Worm (Caenorhabditis elegans) whole organism, mixed stage, embryonic: ENCODE data around the gene fbxa-26.

ENCODE experiments used
- M03D4.4 ChIP-seq: sonication (generic microtip); optimal IDR thresholded peaks from 2 replicates; lab custom pipeline; 2017; ENCODE audit warnings: mild to moderate bottlenecking, missing genetic modification characterization, missing compliant biosample characterization
- bed-3 ChIP-seq: fragments of 200-800 bp; sonication (Bioruptor generic); optimal IDR thresholded peaks from 3 replicates; lab custom pipeline; 2018; ENCODE audit warnings: mild to moderate bottlenecking, missing genetic modification characterization, moderate library complexity, missing compliant biosample characterization
- blmp-1 ChIP-seq: fragments of 150-350 bp; optimal IDR thresholded peaks from 2 replicates; lab custom pipeline; 2014; ENCODE audit warnings: missing biosample characterization, missing genetic modification characterization
- ceh-43 ChIP-seq: fragments of 200-800 bp; sonication (Bioruptor generic); optimal IDR thresholded peaks from 2 replicates; lab custom pipeline; 2018; ENCODE audit warnings: mild to moderate bottlenecking, missing genetic modification characterization, moderate library complexity, missing compliant biosample characterization
- ceh-83 ChIP-seq: fragments of 200-800 bp; sonication (Bioruptor generic); optimal IDR thresholded peaks from 2 replicates; lab custom pipeline; 2018; ENCODE audit warnings: mild to moderate bottlenecking, missing genetic modification characterization, missing compliant biosample characterization
- ces-1 ChIP-seq: fragments of 150-350 bp; optimal IDR thresholded peaks from 2 replicates; lab custom pipeline; 2014; ENCODE audit warnings: missing biosample characterization, missing genetic modification reagents, missing genetic modification characterization
- cnd-1 ChIP-seq: fragments of 200-800 bp; sonication (Bioruptor generic); optimal IDR thresholded peaks from 2 replicates; lab custom pipeline; 2018; ENCODE audit warnings: mild to moderate bottlenecking, missing genetic modification characterization, missing compliant biosample characterization
- drap-1 ChIP-seq: fragments of 200-800 bp; sonication (Bioruptor generic); optimal IDR thresholded peaks from 3 replicates; lab custom pipeline; 2018; ENCODE audit warnings: mild to moderate bottlenecking, missing genetic modification characterization, missing compliant biosample characterization
- elt-1 ChIP-seq: sonication (generic microtip); optimal IDR thresholded peaks from 2 replicates; lab custom pipeline; 2017; ENCODE audit warnings: missing genetic modification characterization, mild to moderate bottlenecking, missing compliant biosample characterization, antibody characterized with exemption, moderate library complexity, borderline replicate concordance; ENCODE audit not compliant: insufficient read depth
- elt-3 ChIP-seq: fragments of 150-350 bp; optimal IDR thresholded peaks from 2 replicates; lab custom pipeline; 2014; ENCODE audit warnings: missing biosample characterization, missing genetic modification characterization
- flh-1 ChIP-seq: fragments of 200-800 bp; sonication (Bioruptor generic); optimal IDR thresholded peaks from 2 replicates; lab custom pipeline; 2018; ENCODE audit warnings: mild to moderate bottlenecking, missing genetic modification characterization, moderate library complexity, missing compliant biosample characterization
- ham-2 ChIP-seq: fragments of 200-800 bp; sonication (Bioruptor generic); optimal IDR thresholded peaks from 2 replicates; lab custom pipeline; 2018; ENCODE audit warnings: mild to moderate bottlenecking, missing genetic modification characterization, missing compliant biosample characterization
- hlh-1 ChIP-seq: fragments of 150-350 bp; optimal IDR thresholded peaks from 2 replicates; lab custom pipeline; 2014; ENCODE audit warnings: missing biosample characterization, missing genetic modification reagents, missing genetic modification characterization
- lin-13 ChIP-seq: fragments of 150-350 bp; optimal IDR thresholded peaks from 2 replicates; lab custom pipeline; 2014; ENCODE audit warnings: missing biosample characterization, missing genetic modification characterization
- lin-32 ChIP-seq: fragments of 200-800 bp; sonication (Bioruptor generic); optimal IDR thresholded peaks from 2 replicates; lab custom pipeline; 2018; ENCODE audit warnings: mild to moderate bottlenecking, missing genetic modification characterization, missing compliant biosample characterization
- lsy-2 ChIP-seq: fragments of 150-350 bp; optimal IDR thresholded peaks from 2 replicates; lab custom pipeline; 2014; ENCODE audit warnings: missing biosample characterization, missing genetic modification characterization
- mab-5 ChIP-seq: fragments of 150-350 bp; optimal IDR thresholded peaks from 2 replicates; lab custom pipeline; 2014; ENCODE audit warnings: missing biosample characterization, missing genetic modification characterization
- mls-2 ChIP-seq: sonication (generic microtip); optimal IDR thresholded peaks from 2 replicates; lab custom pipeline; 2016; ENCODE audit warnings: mild to moderate bottlenecking, missing genetic modification characterization, moderate library complexity, missing compliant biosample characterization
- nhr-12 ChIP-seq: fragments of 150-350 bp; optimal IDR thresholded peaks from 2 replicates; lab custom pipeline; 2014; ENCODE audit warnings: missing biosample characterization, missing genetic modification characterization
- nhr-2 ChIP-seq: fragments of 150-350 bp; optimal IDR thresholded peaks from 2 replicates; lab custom pipeline; 2014; ENCODE audit warnings: missing biosample characterization, missing genetic modification characterization
- nhr-237 ChIP-seq: fragments of 150-350 bp; optimal IDR thresholded peaks from 2 replicates; lab custom pipeline; 2014; ENCODE audit warnings: missing biosample characterization, missing genetic modification characterization
- nhr-28 ChIP-seq: fragments of 150-350 bp; optimal IDR thresholded peaks from 2 replicates; lab custom pipeline; 2014; ENCODE audit warnings: missing biosample characterization, missing genetic modification characterization
- nhr-76 ChIP-seq: sonication (generic microtip); optimal IDR thresholded peaks from 2 replicates; lab custom pipeline; 2017; ENCODE audit warnings: missing biosample characterization, missing genetic modification characterization
- pha-4 ChIP-seq: fragments of 150-350 bp; optimal IDR thresholded peaks from 2 replicates; lab custom pipeline; 2018; ENCODE audit warnings: missing biosample characterization, missing genetic modification reagents, missing genetic modification characterization
- snpc-4 ChIP-seq: fragments of 150-350 bp; optimal IDR thresholded peaks from 2 replicates; lab custom pipeline; 2014; ENCODE audit warnings: missing biosample characterization, missing genetic modification characterization
- sptf-1 ChIP-seq: sonication (generic microtip); optimal IDR thresholded peaks from 2 replicates; lab custom pipeline; 2017; ENCODE audit warnings: mild to moderate bottlenecking, missing genetic modification characterization, moderate library complexity, missing compliant biosample characterization
- tbx-8 ChIP-seq: fragments of 200-800 bp; sonication (Bioruptor generic); optimal IDR thresholded peaks from 2 replicates; lab custom pipeline; 2018; ENCODE audit warnings: mild to moderate bottlenecking, missing genetic modification characterization, moderate library complexity, missing compliant biosample characterization
- unc-39 ChIP-seq: fragments of 150-350 bp; optimal IDR thresholded peaks from 2 replicates; lab custom pipeline; 2014; ENCODE audit warnings: missing biosample characterization, missing genetic modification characterization
- unc-62 ChIP-seq: fragments of 150-350 bp; optimal IDR thresholded peaks from 2 replicates; lab custom pipeline; 2014; ENCODE audit warnings: missing biosample characterization, missing genetic modification reagents, missing genetic modification characterization
- ztf-11 ChIP-seq: fragments of 150-350 bp; optimal IDR thresholded peaks from 2 replicates; lab custom pipeline; 2014; ENCODE audit warnings: missing biosample characterization, missing genetic modification characterization

The fbxa-26 gene

DNA sequence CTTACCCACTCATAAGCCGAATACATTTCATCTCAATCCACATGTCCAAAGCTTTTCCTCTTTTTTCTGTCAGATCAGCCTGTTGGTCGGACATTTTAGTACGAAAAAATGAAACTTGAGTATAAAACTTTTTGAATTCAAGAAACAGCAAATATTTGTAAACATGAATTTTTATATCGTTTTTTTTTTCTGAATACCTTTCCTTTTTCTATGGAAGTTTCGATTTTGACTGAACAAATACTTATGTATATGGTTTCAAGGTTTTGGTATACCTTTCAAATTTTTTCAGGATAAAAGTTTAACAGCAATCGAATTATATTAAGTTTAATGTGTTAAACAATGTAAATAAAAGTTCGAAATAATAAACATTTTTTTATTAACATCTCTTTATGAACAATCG lies 2.1 kb downstream of the fbxa-26 start, which contains the start of gene fbxa-5:
Gene fbxa-5 (minus strand): TSS at position 101 of the 400 bp plus-strand sequence.
- TF ChIP-seq lsy-2 (tag; lab: Kevin White, UChicago) = no peak
- TF ChIP-seq lin-13 (tag; lab: Kevin White, UChicago) = no peak
- no peak for TF ChIP-seq pha-4 (tag; lab: Kevin White, UChicago)
- TF ChIP-seq lin-32 (GFP tag; lab: Kevin White, UChicago) = no peak
- TF ChIP-seq nhr-28 (tag; lab: Kevin White, UChicago) = no peak
- TF ChIP-seq unc-39 = no peak
- no peak for TF ChIP-seq unc-62 (GFP tag; lab: Kevin White, UChicago)
- no peak for TF ChIP-seq ces-1
- TF ChIP-seq drap-1 (GFP tag; lab: Kevin White, UChicago) = no peak
- TF ChIP-seq blmp-1 (tag; lab: Kevin White, UChicago) = no peak
- no peak for TF ChIP-seq ham-2 (GFP tag; lab: Kevin White, UChicago)
- TF ChIP-seq ceh-43 (GFP tag; lab: Kevin White, UChicago) = no peak
- TF ChIP-seq ztf-11 (tag; lab: Kevin White, UChicago) = no peak
- TF ChIP-seq ceh-83 (GFP tag; lab: Kevin White, UChicago) = no peak
- TF ChIP-seq mls-2 (tag; lab: Kevin White, UChicago) = no peak
- no peak for TF ChIP-seq nhr-12
- no peak for TF ChIP-seq M03D4.4 (tag; lab: Kevin White, UChicago)
- no peak for TF ChIP-seq elt-3 (tag; lab: Kevin White, UChicago)
- TF ChIP-seq snpc-4 = no peak
- no peak for TF ChIP-seq mab-5 (tag; lab: Kevin White, UChicago)

DNA sequence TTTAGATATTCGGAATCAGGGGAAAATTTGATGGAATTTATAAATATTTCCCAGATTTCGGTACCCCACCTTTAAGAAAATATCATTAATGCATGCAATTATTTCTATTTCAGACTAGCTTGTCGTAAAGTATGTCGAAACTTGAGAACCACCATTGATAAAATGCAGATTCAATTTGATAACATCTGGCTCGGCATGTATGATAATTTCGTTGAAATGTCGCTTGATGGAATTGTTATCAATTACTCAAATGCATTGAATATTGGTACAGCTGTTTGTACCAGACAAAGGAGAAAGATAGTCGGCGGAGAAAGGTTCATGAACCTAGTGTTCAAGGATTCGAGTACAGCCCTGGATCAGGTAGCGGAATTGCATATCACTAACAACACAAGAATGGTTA lies 10.4 kb downstream of the fbxa-26 start, which contains the start of gene Y82E9BL.19:
Gene Y82E9BL.19 (plus strand): TSS at position 123 of the 400 bp plus-strand sequence.
- no peak for TF ChIP-seq ces-1
- no peak for TF ChIP-seq elt-1
- no peak for TF ChIP-seq nhr-237 (tag; lab: Kevin White, UChicago)
- TF ChIP-seq snpc-4 = no peak
- no peak for TF ChIP-seq flh-1 (GFP tag; lab: Kevin White, UChicago)
- no peak for TF ChIP-seq drap-1 (GFP tag; lab: Kevin White, UChicago)
- TF ChIP-seq blmp-1 (tag; lab: Kevin White, UChicago) = no peak
- TF ChIP-seq sptf-1 = no peak
- TF ChIP-seq nhr-28 (tag; lab: Kevin White, UChicago) = no peak
- no peak for TF ChIP-seq unc-62 (GFP tag; lab: Kevin White, UChicago)
- no peak for TF ChIP-seq nhr-76 (tag; lab: Kevin White, UChicago)

DNA sequence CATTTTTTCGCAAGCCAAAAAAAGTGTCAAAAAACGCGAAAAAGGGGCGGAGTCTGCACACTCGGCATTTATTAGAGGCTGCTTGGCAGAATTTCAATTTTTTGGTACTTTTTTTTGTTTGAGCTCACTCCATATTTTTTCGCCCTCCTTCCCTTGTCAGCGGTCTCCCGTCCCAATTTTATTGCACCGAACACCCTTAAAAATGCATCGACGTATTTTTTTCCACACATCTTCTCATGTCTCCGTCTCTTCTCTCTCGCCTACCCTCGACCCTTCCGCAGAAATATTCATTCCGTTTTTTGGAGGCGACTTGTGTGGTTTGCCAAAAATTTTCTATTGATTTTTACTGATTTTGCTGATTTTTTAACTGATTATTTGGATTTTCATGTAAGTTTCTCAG lies 15.8 kb downstream of the fbxa-26 start, which contains the start of gene Y82E9BL.18:
Gene Y82E9BL.18 (plus strand): TSS at position 301 of the 400 bp plus-strand sequence.
- TF ChIP-seq unc-39 = no peak
- no peak for TF ChIP-seq nhr-76 (tag; lab: Kevin White, UChicago)
- no peak for TF ChIP-seq cnd-1 (tag; lab: Kevin White, UChicago)
- TF ChIP-seq elt-1 = no peak
- TF ChIP-seq hlh-1 (tag; lab: Kevin White, UChicago) = no peak
- no peak for TF ChIP-seq pha-4 (tag; lab: Kevin White, UChicago)
- no peak for TF ChIP-seq ceh-43 (GFP tag; lab: Kevin White, UChicago)
- TF ChIP-seq lin-32 (GFP tag; lab: Kevin White, UChicago) = no peak
- no peak for TF ChIP-seq nhr-2
- TF ChIP-seq sptf-1 = no peak
- no peak for TF ChIP-seq tbx-8 (GFP tag; lab: Kevin White, UChicago)
- TF ChIP-seq ztf-11 (tag; lab: Kevin White, UChicago) = no peak
- TF ChIP-seq mls-2 (tag; lab: Kevin White, UChicago) = no peak
- no peak for TF ChIP-seq bed-3 (GFP tag; lab: Kevin White, UChicago)
- TF ChIP-seq nhr-237 (tag; lab: Kevin White, UChicago) = no peak
- TF ChIP-seq flh-1 (GFP tag; lab: Kevin White, UChicago) = no peak
- TF ChIP-seq elt-3 (tag; lab: Kevin White, UChicago) = no peak
- no peak for TF ChIP-seq ceh-83 (GFP tag; lab: Kevin White, UChicago)
- no peak for TF ChIP-seq lin-13 (tag; lab: Kevin White, UChicago)
- TF ChIP-seq mab-5 (tag; lab: Kevin White, UChicago) = no peak

DNA sequence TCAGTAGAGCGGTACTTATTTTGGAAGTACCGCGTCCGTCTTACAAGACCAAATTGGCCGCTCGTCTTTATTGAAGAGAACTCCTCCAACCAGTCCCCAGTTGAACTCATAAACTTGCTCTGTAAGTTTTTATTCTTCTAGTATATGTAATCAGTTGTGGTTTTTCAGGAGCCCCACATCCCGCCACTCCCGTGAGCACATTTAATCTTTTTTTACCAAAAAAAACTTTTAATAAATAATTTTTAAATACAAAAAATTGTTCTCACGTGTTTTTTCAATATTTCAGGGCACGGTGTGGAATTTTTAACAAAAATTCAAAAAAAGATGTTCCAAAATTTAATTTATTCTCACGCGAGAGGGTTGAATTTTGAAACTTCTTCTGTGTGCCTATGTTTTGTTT lies 17.8 kb downstream of the fbxa-26 start, which contains the start of gene fbxa-14:
Gene fbxa-14 (minus strand): TSS at position 101 of the 400 bp plus-strand sequence.
- TF ChIP-seq nhr-28 (tag; lab: Kevin White, UChicago) (no peak), elt-3 (tag; lab: Kevin White, UChicago) (no peak)
- TF ChIP-seq, all 35 proteins: peak for 0

DNA sequence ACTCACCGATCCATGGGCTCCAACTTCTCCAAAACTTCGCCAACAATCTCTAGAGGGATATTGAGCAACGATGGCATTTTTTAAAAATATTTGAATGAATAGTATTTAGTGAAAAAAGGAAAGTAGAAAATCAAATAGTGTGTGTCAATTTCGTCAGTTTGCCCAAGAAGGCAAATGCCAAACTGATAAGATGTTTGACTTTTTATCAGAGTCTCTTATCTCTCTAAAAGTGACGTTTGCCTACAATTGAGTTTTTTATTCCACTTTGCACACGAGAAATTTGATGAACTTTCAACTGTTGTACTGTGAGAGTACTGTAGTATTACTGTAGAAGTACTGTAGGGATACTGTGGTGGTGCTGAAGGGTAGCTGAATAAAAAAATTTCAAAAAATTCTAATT lies 18.8 kb downstream of the fbxa-26 start:
- TF ChIP-seq mab-5 (tag; lab: Kevin White, UChicago) (no peak), M03D4.4 (tag; lab: Kevin White, UChicago) (no peak), drap-1 (GFP tag; lab: Kevin White, UChicago) (no peak), tbx-8 (GFP tag; lab: Kevin White, UChicago) (no peak), bed-3 (GFP tag; lab: Kevin White, UChicago) (no peak), ztf-11 (tag; lab: Kevin White, UChicago) (no peak), sptf-1 (no peak)
- TF ChIP-seq, all 35 proteins: peak for 0
